Worm (Caenorhabditis elegans) whole organism, young adult: Measurements from ENCODE around the gene K05F1.14.

Source experiments
- B0019.2 ChIP-seq: fragments of 200-800 bp; sonication (Bioruptor generic); conservative IDR thresholded peaks from 2 replicates; pipeline ENCODE4 v1.3.6; 2022; ENCODE audit warnings: missing genetic modification reagents, missing genetic modification characterization, missing compliant biosample characterization
- B0261.1 ChIP-seq: sonication (generic microtip); optimal IDR thresholded peaks from 2 replicates; lab custom pipeline; 2016; ENCODE audit warnings: mild to moderate bottlenecking, missing genetic modification characterization, moderate library complexity, missing compliant biosample characterization
- C06A6.2 ChIP-seq: fragments of 200-800 bp; sonication (Bioruptor generic); conservative IDR thresholded peaks from 2 replicates; pipeline ENCODE4 v1.3.6; 2022; ENCODE audit warnings: missing genetic modification characterization, missing compliant biosample characterization
- C17E4.6 ChIP-seq: fragments of 200-800 bp; sonication (Bioruptor generic); IDR thresholded peaks from 2 replicates; pipeline ENCODE4 v1.3.6; 2022; ENCODE audit warnings: missing genetic modification reagents, missing genetic modification characterization, missing compliant biosample characterization
- D2030.7 ChIP-seq: fragments of 200-800 bp; sonication (Bioruptor generic); IDR thresholded peaks from 2 replicates; pipeline ENCODE4 v1.3.6; 2022; ENCODE audit warnings: missing genetic modification reagents, missing genetic modification characterization, missing compliant biosample characterization
- F37B4.10 ChIP-seq: fragments of 200-800 bp; sonication (Bioruptor generic); IDR thresholded peaks from 2 replicates; pipeline ENCODE4 v1.3.6; 2022; ENCODE audit warnings: missing genetic modification characterization, missing compliant biosample characterization
- T07F8.4 ChIP-seq: sonication (generic microtip); optimal IDR thresholded peaks from 2 replicates; lab custom pipeline; 2016; ENCODE audit warnings: mild to moderate bottlenecking, missing genetic modification characterization, moderate library complexity, missing compliant biosample characterization
- Y95B8A.8 ChIP-seq: fragments of 200-800 bp; sonication (Bioruptor generic); IDR thresholded peaks from 2 replicates; pipeline ENCODE4 v1.3.6; 2022; ENCODE audit warnings: missing genetic modification reagents, missing genetic modification characterization, missing compliant biosample characterization
- akir-1 ChIP-seq: fragments of 200-800 bp; sonication (Bioruptor generic); optimal IDR thresholded peaks from 2 replicates; lab custom pipeline; 2018; ENCODE audit warnings: mild to moderate bottlenecking, missing genetic modification characterization, moderate library complexity, missing compliant biosample characterization
- aptf-2 ChIP-seq: fragments of 200-800 bp; sonication (Bioruptor generic); conservative IDR thresholded peaks from 2 replicates; pipeline ENCODE4 v1.3.6; 2022; ENCODE audit warnings: missing genetic modification reagents, missing genetic modification characterization, missing compliant biosample characterization
- aptf-3 ChIP-seq: fragments of 200-800 bp; sonication (Bioruptor generic); IDR thresholded peaks from 2 replicates; pipeline ENCODE4 v1.3.6; 2022; ENCODE audit warnings: missing genetic modification characterization, missing compliant biosample characterization
- atf-7 ChIP-seq: sonication (generic microtip); optimal IDR thresholded peaks from 2 replicates; lab custom pipeline; 2017; ENCODE audit warnings: mild to moderate bottlenecking, missing genetic modification characterization, missing compliant biosample characterization
- ccch-3 ChIP-seq: fragments of 200-800 bp; sonication (Bioruptor generic); optimal IDR thresholded peaks from 2 replicates; lab custom pipeline; 2018; ENCODE audit warnings: mild to moderate bottlenecking, missing genetic modification characterization, missing compliant biosample characterization
- ceh-100 ChIP-seq: fragments of 200-800 bp; sonication (Bioruptor generic); IDR thresholded peaks from 2 replicates; pipeline ENCODE4 v1.3.6; 2022; ENCODE audit warnings: missing genetic modification reagents, missing genetic modification characterization, missing compliant biosample characterization
- ceh-91 ChIP-seq: fragments of 200-800 bp; sonication (Bioruptor generic); IDR thresholded peaks from 2 replicates; pipeline ENCODE4 v1.3.6; 2022; ENCODE audit warnings: missing genetic modification reagents, missing genetic modification characterization, missing compliant biosample characterization
- efl-1 ChIP-seq: fragments of 150-350 bp; optimal IDR thresholded peaks from 2 replicates; lab custom pipeline; 2014; ENCODE audit warnings: missing biosample characterization, missing genetic modification reagents, missing genetic modification characterization
- ets-4 ChIP-seq: fragments of 200-800 bp; sonication (Bioruptor generic); optimal IDR thresholded peaks from 2 replicates; lab custom pipeline; 2018; ENCODE audit warnings: mild to moderate bottlenecking, missing genetic modification characterization, missing compliant biosample characterization
- fkh-3 ChIP-seq: sonication (generic microtip); optimal IDR thresholded peaks from 2 replicates; lab custom pipeline; 2016; ENCODE audit warnings: mild to moderate bottlenecking, missing genetic modification characterization, missing compliant biosample characterization
- lag-1 ChIP-seq: fragments of 200-800 bp; sonication (Bioruptor generic); IDR thresholded peaks from 2 replicates; pipeline ENCODE4 v1.3.6; 2022; ENCODE audit warnings: missing genetic modification reagents, missing genetic modification characterization, missing compliant biosample characterization
- madf-6 ChIP-seq: fragments of 200-800 bp; sonication (Bioruptor generic); IDR thresholded peaks from 2 replicates; pipeline ENCODE4 v1.3.6; 2022; ENCODE audit warnings: missing genetic modification reagents, missing genetic modification characterization, missing compliant biosample characterization
- mxl-1 ChIP-seq: sonication (generic microtip); optimal IDR thresholded peaks from 2 replicates; lab custom pipeline; 2016; ENCODE audit warnings: missing genetic modification characterization, missing compliant biosample characterization
- nfya-1 ChIP-seq: sonication (generic microtip); optimal IDR thresholded peaks from 2 replicates; lab custom pipeline; 2017; ENCODE audit warnings: antibody characterized with exemption, missing compliant biosample characterization, missing genetic modification characterization, borderline replicate concordance; ENCODE audit not compliant: insufficient read depth
- pbrm-1 ChIP-seq: fragments of 200-800 bp; sonication (Bioruptor generic); IDR thresholded peaks from 2 replicates; pipeline ENCODE4 v1.3.6; 2022; ENCODE audit warnings: missing genetic modification reagents, missing genetic modification characterization, missing compliant biosample characterization
- rcor-1 ChIP-seq: fragments of 200-800 bp; sonication (Bioruptor generic); IDR thresholded peaks from 2 replicates; pipeline ENCODE4 v1.3.6; 2022; ENCODE audit warnings: missing genetic modification reagents, missing genetic modification characterization, missing compliant biosample characterization
- rec-8 ChIP-seq, 2 experiments: sonication (generic microtip); optimal IDR thresholded peaks; 2 replicates each; lab custom pipeline; 2016; ENCODE audit warnings: mild to moderate bottlenecking in 2 of 2, missing genetic modification characterization in 2 of 2, missing genetic modification reagents in 2 of 2, missing genotype in 2 of 2, missing biosample characterization in 1 of 2, missing compliant biosample characterization in 1 of 2, moderate library complexity in 1 of 2
- sdz-38 ChIP-seq: sonication (generic microtip); optimal IDR thresholded peaks from 2 replicates; lab custom pipeline; 2016; ENCODE audit warnings: missing genotype, missing genetic modification characterization, missing compliant biosample characterization
- sea-2 ChIP-seq: fragments of 200-800 bp; sonication (Bioruptor generic); IDR thresholded peaks from 2 replicates; pipeline ENCODE4 v1.3.6; 2022; ENCODE audit warnings: missing genetic modification characterization, missing compliant biosample characterization
- snpc-4 ChIP-seq, 5 experiments: fragments of 150-350 bp in 1 of 5; sonication (generic microtip) in 4 of 5; optimal IDR thresholded peaks; 2 replicates each; lab custom pipeline; 2014 to 2018; ENCODE audit warnings: missing genetic modification characterization in 5 of 5, missing biosample characterization in 3 of 5, antibody characterized with exemption in 2 of 5, mild to moderate bottlenecking in 2 of 5, missing compliant biosample characterization in 2 of 5, missing genotype in 2 of 5, moderate library complexity in 2 of 5, missing genetic modification reagents in 1 of 5
- somi-1 ChIP-seq: fragments of 200-800 bp; sonication (Bioruptor generic); optimal IDR thresholded peaks from 2 replicates; lab custom pipeline; 2018; ENCODE audit warnings: mild to moderate bottlenecking, missing genetic modification characterization, missing compliant biosample characterization
- tbx-9 ChIP-seq: sonication (generic microtip); optimal IDR thresholded peaks from 2 replicates; lab custom pipeline; 2016; ENCODE audit warnings: borderline replicate concordance, missing genetic modification characterization, inconsistent platforms, missing compliant biosample characterization
- unc-130 ChIP-seq: sonication (generic microtip); optimal IDR thresholded peaks from 2 replicates; lab custom pipeline; 2016; ENCODE audit warnings: missing genetic modification reagents, missing genetic modification characterization, missing compliant biosample characterization
- zim-3 ChIP-seq: sonication (generic microtip); optimal IDR thresholded peaks from 2 replicates; lab custom pipeline; 2017; ENCODE audit warnings: mild to moderate bottlenecking, missing genetic modification characterization, moderate library complexity, missing compliant biosample characterization
- ztf-22 ChIP-seq: fragments of 200-800 bp; sonication (Bioruptor generic); optimal IDR thresholded peaks from 2 replicates; lab custom pipeline; 2018; ENCODE audit warnings: mild to moderate bottlenecking, missing genetic modification characterization, moderate library complexity, missing compliant biosample characterization
- ztf-25 ChIP-seq: fragments of 200-800 bp; sonication (Bioruptor generic); IDR thresholded peaks from 2 replicates; pipeline ENCODE4 v1.3.6; 2022; ENCODE audit warnings: missing genetic modification reagents, missing genetic modification characterization, missing compliant biosample characterization
- ztf-6 ChIP-seq: fragments of 200-800 bp; sonication (Bioruptor generic); IDR thresholded peaks from 2 replicates; pipeline ENCODE4 v1.3.6; 2022; ENCODE audit warnings: missing genetic modification reagents, missing genetic modification characterization, missing compliant biosample characterization

K05F1.14 gene

ce11 chrII:5792490-5792889 is at the start of gene K05F1.14:
TSS of gene K05F1.14 (minus strand) at chrII:5792590.
- TF ChIP-seq ccch-3 (GFP tag; lab: Kevin White, UChicago) (no peak), tbx-9 (tag; lab: Kevin White, UChicago) (no peak), ztf-6 (GFP tag; lab: Robert Waterston, UW) (no peak), efl-1 (no peak), aptf-2 (GFP tag; lab: Robert Waterston, UW) (no peak), nfya-1 (no peak)

DNA sequence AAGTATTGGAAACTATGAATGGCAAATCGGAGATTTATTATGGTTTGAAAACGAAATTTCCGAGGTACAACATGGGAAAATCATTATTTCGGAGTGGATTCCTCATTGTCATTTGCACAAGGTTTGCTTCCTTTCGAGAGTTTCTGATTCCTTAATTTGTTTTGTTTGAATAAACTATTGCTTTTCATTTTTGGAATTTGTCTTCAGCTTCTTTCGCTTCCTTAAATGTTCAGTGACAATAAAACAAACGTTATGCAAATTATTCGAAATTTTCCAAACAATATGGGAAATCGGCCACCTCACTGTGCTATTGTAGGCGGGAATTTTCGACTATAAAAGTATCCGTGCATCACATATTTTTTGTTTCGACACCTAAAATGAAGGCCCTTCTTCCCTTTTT is 49.5 kb upstream of the K05F1.14 start, which contains the start of gene nep-25:
Gene nep-25 (plus strand): TSS at position 375 of the 400 bp plus-strand sequence.
- TF ChIP-seq zim-3 (no peak), rec-8 (tag; optimal IDR thresholded peaks at IDR 0.05; lab: Kevin White, UChicago) (no peak), F37B4.10 (no peak), madf-6 (no peak), aptf-3 (GFP tag; lab: Robert Waterston, UW) (no peak), ztf-25 (GFP tag; lab: Robert Waterston, UW) (no peak), sea-2 (GFP tag; lab: Robert Waterston, UW) (no peak), ets-4 (GFP tag; lab: Kevin White, UChicago) (no peak), akir-1 (GFP tag; lab: Kevin White, UChicago) (no peak), unc-130 (GFP tag; lab: Kevin White, UChicago) (no peak), T07F8.4 (tag; lab: Kevin White, UChicago) (no peak), ceh-91 (GFP tag; lab: Robert Waterston, UW) (no peak), B0019.2 (GFP tag; lab: Robert Waterston, UW) (no peak), D2030.7 (GFP tag; lab: Robert Waterston, UW) (no peak), mxl-1 (tag; lab: Kevin White, UChicago) (no peak), C17E4.6 (GFP tag; lab: Robert Waterston, UW) (no peak), C06A6.2 (GFP tag; lab: Robert Waterston, UW) (no peak), pbrm-1 (no peak), lag-1 (GFP tag; lab: Robert Waterston, UW) (no peak), Y95B8A.8 (no peak)

DNA sequence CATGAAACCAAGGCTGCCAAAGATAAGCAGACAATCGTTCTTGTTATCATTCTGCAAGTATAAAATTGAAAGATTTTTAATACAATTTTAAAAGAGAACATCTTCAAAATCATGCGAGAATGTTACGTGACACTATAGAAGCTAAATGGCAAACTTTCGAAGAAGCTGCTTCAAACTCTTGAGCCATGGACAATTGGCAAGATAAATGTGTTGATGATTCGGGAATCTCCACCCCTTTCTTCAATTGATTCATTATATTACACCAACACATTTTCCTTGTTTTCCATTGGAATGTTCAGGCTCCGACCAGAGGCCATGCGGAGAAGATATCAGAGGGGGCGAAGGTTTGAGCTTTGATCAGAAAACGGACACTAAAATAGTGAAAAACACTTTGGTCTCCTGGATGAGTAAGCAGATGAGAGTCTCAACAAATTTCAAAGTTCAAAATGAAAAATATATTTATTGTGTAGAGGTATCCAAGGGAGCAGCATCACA is 48.7 kb upstream of the K05F1.14 start, which contains the start of gene lec-5:
Gene lec-5 (minus strand): TSS at position 51 of the 495 bp plus-strand sequence.
- TF ChIP-seq pbrm-1 = no peak
- no peak for TF ChIP-seq sdz-38 (tag; lab: Kevin White, UChicago)
- TF ChIP-seq fkh-3 (tag; lab: Kevin White, UChicago) = no peak
- TF ChIP-seq somi-1 (GFP tag; lab: Kevin White, UChicago) = no peak
- TF ChIP-seq, all 124 proteins: peak for 0

- TF ChIP-seq ztf-22 (no peak), ceh-100 (peak; percentile 52; the same call in 1 of the 2 replicates), snpc-4 (GFP tag; optimal IDR thresholded peaks at IDR 0.05; lab: Kevin White, UChicago) (no peak), snpc-4 (tag; optimal IDR thresholded peaks at IDR 0.05; lab: Kevin White, UChicago) (peak in 1 of 4 experiments; percentile 26), rcor-1 (GFP tag; lab: Robert Waterston, UW) (peak; percentile 70; the same call in 1 of the 2 replicates), atf-7 (no peak), B0261.1 (tag; lab: Kevin White, UChicago) (no peak)
Measured at ce11 chrII:5839227-5839626, 46.8 kb upstream of the K05F1.14 start, which contains the start of gene ZK1248.19. TSS of gene ZK1248.19 (minus strand) at chrII:5839414.
